Worm (Caenorhabditis elegans) whole organism, L1 larva: ENCODE results near the gene nhr-111.

Experiments
- aly-2 ChIP-seq: fragments of 150-350 bp; optimal IDR thresholded peaks from 2 replicates; lab custom pipeline; 2014; ENCODE audit warnings: missing biosample characterization, missing genetic modification characterization
- fos-1 ChIP-seq: fragments of 150-350 bp; optimal IDR thresholded peaks from 2 replicates; lab custom pipeline; 2014; ENCODE audit warnings: missing biosample characterization, missing genetic modification characterization
- jun-1 ChIP-seq: fragments of 150-350 bp; optimal IDR thresholded peaks from 2 replicates; lab custom pipeline; 2014; ENCODE audit warnings: missing biosample characterization, missing genetic modification reagents, missing genetic modification characterization
- mdl-1 ChIP-seq, 2 experiments: fragments of 150-350 bp; optimal IDR thresholded peaks; 2 replicates each; lab custom pipeline; 2014 to 2017; ENCODE audit warnings: missing biosample characterization in 2 of 2, missing genetic modification characterization in 2 of 2, inconsistent platforms in 1 of 2
- nhr-76 ChIP-seq: sonication (generic microtip); optimal IDR thresholded peaks from 2 replicates; lab custom pipeline; 2017; ENCODE audit warnings: missing biosample characterization, missing genetic modification characterization
- nhr-84 ChIP-seq: sonication (generic microtip); optimal IDR thresholded peaks from 2 replicates; lab custom pipeline; 2017; ENCODE audit warnings: missing biosample characterization, missing genetic modification characterization

ce11 chrV:16148805-16149204 lies 24.2 kb upstream of the nhr-111 start, which contains the start of gene F10A3.4:
- TF ChIP-seq nhr-76, result no peak
- TF ChIP-seq aly-2 (tag; lab: Kevin White, UChicago), result no peak
- TF ChIP-seq jun-1 (tag; lab: Kevin White, UChicago), result no peak
- no peak for TF ChIP-seq fos-1 (tag; lab: Kevin White, UChicago)
- no peak for TF ChIP-seq mdl-1 (tag; optimal IDR thresholded peaks at IDR 0.05; lab: Kevin White, UChicago)
- TF ChIP-seq nhr-84 (tag; lab: Kevin White, UChicago), result no peak
